Fruit fly (Drosophila melanogaster) whole organism, pupa: ENCODE data around the gene CG34331.

Experiments used
- CG14655 ChIP-seq: fragments of 200-800 bp; sonication (Bioruptor generic); optimal IDR thresholded peaks from 3 replicates; lab custom pipeline; 2017; ENCODE audit warnings: mild to moderate bottlenecking, missing biosample characterization, missing genetic modification reagents, missing genetic modification characterization
- CG17806 ChIP-seq: fragments of 200-800 bp; sonication (Bioruptor generic); optimal IDR thresholded peaks from 2 replicates; lab custom pipeline; 2018; ENCODE audit warnings: missing biosample characterization, mild to moderate bottlenecking, missing genetic modification characterization, moderate library complexity
- CG34367 ChIP-seq: fragments of 200-800 bp; sonication (Bioruptor generic); optimal IDR thresholded peaks from 2 replicates; lab custom pipeline; 2018; ENCODE audit warnings: missing biosample characterization, mild to moderate bottlenecking, missing genetic modification characterization
- CG8159 ChIP-seq: fragments of 200-800 bp; sonication (Bioruptor generic); optimal IDR thresholded peaks from 3 replicates; lab custom pipeline; 2018; ENCODE audit warnings: missing biosample characterization, mild to moderate bottlenecking, missing genetic modification characterization, moderate library complexity
- Pif1A ChIP-seq: fragments of 200-800 bp; sonication (Bioruptor generic); optimal IDR thresholded peaks from 3 replicates; lab custom pipeline; 2016; ENCODE audit warnings: missing biosample characterization, missing genetic modification characterization
- Pif1B ChIP-seq: fragments of 200-800 bp; sonication (Bioruptor generic); optimal IDR thresholded peaks from 3 replicates; lab custom pipeline; 2016; ENCODE audit warnings: missing biosample characterization, missing genetic modification characterization

- TF ChIP-seq CG17806 (tag; lab: Kevin White, UChicago) (no peak), Pif1A (no peak), Pif1B (GFP tag; lab: Kevin White, UChicago) (no peak), CG34367 (tag; lab: Kevin White, UChicago) (no peak), CG8159 (tag; lab: Kevin White, UChicago) (no peak), CG14655 (GFP tag; lab: Kevin White, UChicago) (no peak)
These were observed 38.5 kb upstream of the CG34331 start for dm6 chrX:20083762-20084161.
